Fruit fly (Drosophila melanogaster) whole organism, embryonic: ENCODE measurements around the gene VhaM9.7-b.

Experiments used
- CG1647 ChIP-seq: fragments of 200-800 bp; sonication (Bioruptor generic); optimal IDR thresholded peaks from 3 replicates; lab custom pipeline; 2016; ENCODE audit warnings: missing biosample characterization, missing genetic modification characterization
- CG8478 ChIP-seq: fragments of >200 bp; optimal IDR thresholded peaks from 2 replicates; lab custom pipeline; 2018
- Eip74EF ChIP-seq, 2 experiments: fragments of 200-800 bp in 1 of 2; fragments of >200 bp in 1 of 2; sonication (Bioruptor generic) in 1 of 2; optimal IDR thresholded peaks; 2 replicates each; lab custom pipeline; 2017 to 2019; ENCODE audit warnings: missing biosample characterization in 2 of 2, missing genetic modification characterization in 2 of 2, mild to moderate bottlenecking in 1 of 2, moderate library complexity in 1 of 2
- HmgZ ChIP-seq: fragments of 200-800 bp; sonication (Bioruptor generic); optimal IDR thresholded peaks from 2 replicates; lab custom pipeline; 2018; ENCODE audit warnings: missing biosample characterization, mild to moderate bottlenecking, missing genetic modification characterization
- zen ChIP-seq: fragments of 200-800 bp; sonication (Bioruptor generic); optimal IDR thresholded peaks from 3 replicates; lab custom pipeline; 2018; ENCODE audit warnings: missing biosample characterization, mild to moderate bottlenecking, missing genetic modification characterization, moderate library complexity

dm6 chr3L:21568848-21569372, 29.2 kb downstream of the VhaM9.7-b start, which contains the start of the genes CRIF and SMC5:
- TF ChIP-seq zen (tag; lab: Kevin White, UChicago) (peak; percentile 61), CG1647 (GFP tag; lab: Kevin White, UChicago) (peak; percentile 56), CG8478 (lab: Kevin White, UChicago) (no peak), Eip74EF (GFP tag; optimal IDR thresholded peaks at IDR 0.05; lab: Kevin White, UChicago) (no peak), HmgZ (peak; percentile 42)
